Worm (Caenorhabditis elegans): ENCODE results near the gene Y73C8B.9.

DNA sequence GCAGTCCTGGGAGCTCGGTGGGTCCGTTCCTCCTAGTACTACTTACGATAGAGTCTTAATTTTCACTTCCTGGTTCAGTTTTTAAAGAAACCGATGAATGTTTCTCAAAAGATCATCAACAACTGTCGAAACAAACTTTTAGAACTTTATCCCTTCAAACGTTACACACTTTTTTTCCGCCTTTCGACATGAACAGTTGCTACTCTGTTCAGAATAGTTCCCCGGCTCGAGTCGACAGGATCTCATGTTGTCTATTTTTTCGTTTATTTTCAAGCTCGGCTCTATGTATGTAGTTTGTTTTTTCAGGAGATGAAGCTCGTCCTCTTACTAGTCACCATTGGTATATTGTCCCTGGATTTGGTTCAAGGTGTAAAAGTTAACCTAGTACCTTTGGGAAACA is 36.6 kb upstream of the Y73C8B.9 start, which contains the start of gene exh-1:
- TF ChIP-seq sptf-1 (tag; optimal IDR thresholded peaks at IDR 0.05) (no peak), unc-62 (GFP tag; optimal IDR thresholded peaks at IDR 0.05) (no peak), nhr-237 (tag; optimal IDR thresholded peaks at IDR 0.05) (no peak), nhr-28 (tag; optimal IDR thresholded peaks at IDR 0.05) (no peak), mab-5 (tag; optimal IDR thresholded peaks at IDR 0.05) (no peak), sem-2 (GFP tag; optimal IDR thresholded peaks at IDR 0.05) (no peak), M03D4.4 (tag; optimal IDR thresholded peaks at IDR 0.05) (no peak), elt-1 (tag; optimal IDR thresholded peaks at IDR 0.05; ENCODE audit: borderline replicate concordance, insufficient read depth) (no peak), elt-3 (tag; optimal IDR thresholded peaks at IDR 0.05) (no peak), lsy-2 (tag; optimal IDR thresholded peaks at IDR 0.05) (no peak), unc-39 (tag; optimal IDR thresholded peaks at IDR 0.05) (no peak), ceh-43 (GFP tag; optimal IDR thresholded peaks at IDR 0.05) (no peak)
